Fruit fly (Drosophila melanogaster): ENCODE data around the gene Xrcc2.
A peak's percentile ranks its signal among the peaks of the same experiment; 100 is the strongest.

Xrcc2 gene

DNA sequence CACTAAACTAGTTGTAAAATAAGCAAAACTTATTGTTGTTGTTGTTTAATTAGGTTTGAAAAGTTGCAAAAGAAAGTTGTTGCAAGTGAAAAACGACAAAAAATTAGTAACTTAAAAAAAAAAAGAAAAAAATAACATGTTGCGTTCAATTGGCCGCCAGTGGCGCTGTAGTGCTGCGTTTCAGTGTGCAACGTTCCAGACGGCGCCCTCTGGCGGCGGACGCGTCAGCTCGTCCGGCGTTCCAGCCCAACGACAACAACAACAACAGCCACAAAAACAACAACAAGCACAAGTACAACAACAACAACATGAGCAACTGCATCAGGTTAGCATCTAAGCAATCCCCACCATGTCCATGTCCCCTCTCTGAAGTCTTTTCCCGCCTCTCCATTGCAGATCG is 17.5 kb downstream of the Xrcc2 start (continued):
- TF ChIP-seq NfI (GFP tag; optimal IDR thresholded peaks at IDR 0.05) = peak; percentile 49
- TF ChIP-seq CG9215 (GFP tag; IDR thresholded peaks at IDR 0.05) = no peak
- no peak for TF ChIP-seq CG4617 (GFP tag; optimal IDR thresholded peaks at IDR 0.05; ENCODE audit: borderline replicate concordance)
- no peak for TF ChIP-seq tll (GFP tag; optimal IDR thresholded peaks at IDR 0.05)
- no peak for TF ChIP-seq Scr (GFP tag; IDR thresholded peaks at IDR 0.05; ENCODE audit: partially characterized antibody)
- TF ChIP-seq CG5953 (GFP tag; IDR thresholded peaks at IDR 0.05) = 0 out of 2 replicates have a peak, but pooled peaks have one; percentile 8
- TF ChIP-seq Xbp1 (GFP tag; optimal IDR thresholded peaks at IDR 0.05) = peak; percentile 57
- peak; percentile 5 for TF ChIP-seq Nf-YB (GFP tag; optimal IDR thresholded peaks at IDR 0.05)
- peak; percentile 92 for TF ChIP-seq CG17359 (tag; optimal IDR thresholded peaks at IDR 0.05)
- TF ChIP-seq CG30403 (GFP tag; optimal IDR thresholded peaks at IDR 0.05) = peak; percentile 26
- no peak for TF ChIP-seq fru (optimal IDR thresholded peaks at IDR 0.05)
- no peak for TF ChIP-seq fd64A (GFP tag; optimal IDR thresholded peaks at IDR 0.05)
- peak; percentile 5 for TF ChIP-seq CG4707 (GFP tag; optimal IDR thresholded peaks at IDR 0.05)
- peak; percentile 59 for TF ChIP-seq CG42726 (GFP tag; IDR thresholded peaks at IDR 0.05; ENCODE audit: partially characterized antibody)
- 0 out of 3 replicates have a peak, but pooled peaks have one; percentile 29 for TF ChIP-seq tgo (GFP tag; IDR thresholded peaks at IDR 0.05)
- TF ChIP-seq ash1 (GFP tag; optimal IDR thresholded peaks at IDR 0.05) = no peak
- peak; percentile 6 for TF ChIP-seq CG10267 (tag; optimal IDR thresholded peaks at IDR 0.05)
- peak; percentile 53 for TF ChIP-seq CG8290 (GFP tag; optimal IDR thresholded peaks at IDR 0.05)
- TF ChIP-seq CG8290 (tag; optimal IDR thresholded peaks at IDR 0.05) = peak; percentile 19 to 78
- peak; percentile 65 for TF ChIP-seq CG11504 (tag; optimal IDR thresholded peaks at IDR 0.05)
- TF ChIP-seq Usf (GFP tag; optimal IDR thresholded peaks at IDR 0.05) = no peak
- peak; percentile 30; the same call in 1 of the 3 replicates for TF ChIP-seq ase (GFP tag; IDR thresholded peaks at IDR 0.05)
- 0 out of 3 replicates have a peak, but pooled peaks have one; percentile 39 for TF ChIP-seq z (GFP tag; IDR thresholded peaks at IDR 0.05)
- TF ChIP-seq sob (GFP tag; IDR thresholded peaks at IDR 0.05) = peak; percentile 52; the same call in 1 of the 2 replicates
- 0 out of 2 replicates have a peak, but pooled peaks have one; percentile 7 for TF ChIP-seq CG4730 (GFP tag; IDR thresholded peaks at IDR 0.05)
- TF ChIP-seq gce (GFP tag; IDR thresholded peaks at IDR 0.05) = 0 out of 3 replicates have a peak, but pooled peaks have one; percentile 49

dm6 chrX:18520360-18520759 is 20.4 kb downstream of the Xrcc2 start:
- no peak for TF ChIP-seq CG34224 (GFP tag; IDR thresholded peaks at IDR 0.05; ENCODE audit: partially characterized antibody)
- TF ChIP-seq Doc2 (GFP tag; IDR thresholded peaks at IDR 0.05) = no peak
- peak; percentile 61 for TF ChIP-seq CG8281 (tag; optimal IDR thresholded peaks at IDR 0.05)
- no peak for TF ChIP-seq dmrt99B (tag; optimal IDR thresholded peaks at IDR 0.05)
- TF ChIP-seq CG5180 (GFP tag; optimal IDR thresholded peaks at IDR 0.05) = peak; percentile 94
- TF ChIP-seq Med (GFP tag) = peak; percentile 37

DNA sequence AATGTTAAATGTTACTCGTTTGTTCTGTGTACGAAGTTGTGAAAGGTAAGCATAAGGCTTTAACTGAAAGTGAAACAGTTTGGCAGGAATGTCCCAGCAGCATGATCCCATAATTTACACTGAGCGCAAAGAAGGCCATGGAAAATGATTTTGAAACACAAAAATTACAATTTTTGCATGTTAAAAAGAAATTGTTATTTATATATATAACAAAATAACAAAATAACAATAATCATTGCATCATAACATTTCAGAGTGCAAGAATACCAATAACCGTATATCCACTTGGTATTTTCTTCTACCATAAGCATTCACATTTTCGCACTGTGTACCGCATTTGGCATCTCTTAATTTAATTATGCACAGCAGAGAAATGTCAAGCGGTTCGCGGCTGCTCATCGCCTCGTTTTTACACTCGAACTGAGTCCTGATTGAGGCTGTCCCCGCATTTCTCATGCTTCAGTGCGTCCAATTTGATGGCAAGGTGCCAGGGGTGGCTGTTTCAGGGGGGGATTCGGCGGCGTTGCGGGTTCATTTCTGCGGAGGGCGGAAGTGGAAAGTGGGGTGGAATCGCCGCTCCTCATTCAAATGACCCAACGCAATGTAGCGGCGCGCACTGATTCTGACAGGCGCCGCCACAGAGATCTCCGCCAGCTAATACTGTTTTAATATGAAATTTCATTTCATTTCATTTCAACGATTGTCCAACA is 22.6 kb downstream of the Xrcc2 start, which contains the start of gene CG6481:
CG6481 (minus strand) TSS at position 51 of the 710 bp plus-strand sequence.
- TF ChIP-seq CG7839 (tag; optimal IDR thresholded peaks at IDR 0.05) = no peak
- no peak for TF ChIP-seq CG15601 (tag; optimal IDR thresholded peaks at IDR 0.05)
- TF ChIP-seq CG15073 (GFP tag; optimal IDR thresholded peaks at IDR 0.05) = no peak
- peak; percentile 61 for TF ChIP-seq nerfin-1 (tag; optimal IDR thresholded peaks at IDR 0.05)
- no peak for TF ChIP-seq MBD-R2 (GFP tag; IDR thresholded peaks at IDR 0.05)
- no peak for TF ChIP-seq CG13123 (GFP tag; optimal IDR thresholded peaks at IDR 0.05)
- no peak for TF ChIP-seq Oli (tag; optimal IDR thresholded peaks at IDR 0.05)
- TF ChIP-seq lola (GFP tag; optimal IDR thresholded peaks at IDR 0.05) = peak in 1 of 3 experiments; percentile 19
- no peak for TF ChIP-seq wdn (GFP tag; IDR thresholded peaks at IDR 0.05)
- TF ChIP-seq Max (GFP tag; optimal IDR thresholded peaks at IDR 0.05) = no peak
- TF ChIP-seq peb (GFP tag; IDR thresholded peaks at IDR 0.05) = no peak
- TF ChIP-seq CG10979 (tag; optimal IDR thresholded peaks at IDR 0.05) = peak; percentile 32
- no peak for TF ChIP-seq prd (optimal IDR thresholded peaks at IDR 0.05)
- TF ChIP-seq prd (GFP tag; IDR thresholded peaks at IDR 0.05) = peak; percentile 25; the same call in 1 of the 3 replicates
- TF ChIP-seq CG9609 (GFP tag; optimal IDR thresholded peaks at IDR 0.05) = no peak
- TF ChIP-seq sens (GFP tag) = peak; percentile 68
- TF ChIP-seq Mrtf (GFP tag; IDR thresholded peaks at IDR 0.05) = no peak

All from whole organism, embryonic.